Worm (Caenorhabditis elegans): ENCODE measurements around the gene F44E5.17.

F44E5.17 gene

ce11 chrII:11748494-11748893 is at the start of gene F44E5.17, which contains the start of gene gpb-1:
Gene F44E5.17 (minus strand): TSS chrII:11748594.
Gene gpb-1 (minus strand): TSS chrII:11748611.
- TF ChIP-seq flt-1 (GFP tag; IDR thresholded peaks at IDR 0.05) (no peak), tab-1 (GFP tag; IDR thresholded peaks at IDR 0.05) (no peak), ztf-29 (GFP tag; IDR thresholded peaks at IDR 0.05) (no peak), ref-1 (GFP tag; conservative IDR thresholded peaks at IDR 0.05) (no peak), ztf-23 (GFP tag; IDR thresholded peaks at IDR 0.05) (no peak), med-1 (GFP tag; optimal IDR thresholded peaks at IDR 0.05; ENCODE audit: insufficient read depth) (no peak), klf-2 (GFP tag; conservative IDR thresholded peaks at IDR 0.05) (no peak), cog-1 (tag; optimal IDR thresholded peaks at IDR 0.05) (no peak), T22C8.4 (GFP tag; IDR thresholded peaks at IDR 0.05) (no peak)

ce11 chrII:11797194-11797593 is 48.8 kb upstream of the F44E5.17 start:
- TF ChIP-seq klf-2 (GFP tag; conservative IDR thresholded peaks at IDR 0.05) (no peak), ztf-29 (GFP tag; IDR thresholded peaks at IDR 0.05) (no peak), T22C8.4 (GFP tag; IDR thresholded peaks at IDR 0.05) (no peak), tab-1 (GFP tag; IDR thresholded peaks at IDR 0.05) (no peak), med-1 (GFP tag; optimal IDR thresholded peaks at IDR 0.05; ENCODE audit: insufficient read depth) (no peak), ztf-23 (GFP tag; IDR thresholded peaks at IDR 0.05) (no peak), ref-1 (GFP tag; conservative IDR thresholded peaks at IDR 0.05) (no peak), flt-1 (GFP tag; IDR thresholded peaks at IDR 0.05) (no peak), cog-1 (tag; optimal IDR thresholded peaks at IDR 0.05) (no peak)

ce11 chrII:11794392-11794791 is 46.0 kb upstream of the F44E5.17 start:
- TF ChIP-seq med-1 (GFP tag; optimal IDR thresholded peaks at IDR 0.05; ENCODE audit: insufficient read depth) (no peak), ztf-29 (GFP tag; IDR thresholded peaks at IDR 0.05) (no peak), klf-2 (GFP tag; conservative IDR thresholded peaks at IDR 0.05) (no peak), flt-1 (GFP tag; IDR thresholded peaks at IDR 0.05) (no peak), ref-1 (GFP tag; conservative IDR thresholded peaks at IDR 0.05) (no peak), cog-1 (tag; optimal IDR thresholded peaks at IDR 0.05) (no peak), tab-1 (GFP tag; IDR thresholded peaks at IDR 0.05) (no peak), ztf-23 (GFP tag; IDR thresholded peaks at IDR 0.05) (no peak), T22C8.4 (GFP tag; IDR thresholded peaks at IDR 0.05) (no peak)

ce11 chrII:11790458-11790857 is 42.1 kb upstream of the F44E5.17 start, which contains the start of gene F43G6.4:
Gene F43G6.4 (plus strand): TSS chrII:11790758.
- TF ChIP-seq ztf-23 (GFP tag; IDR thresholded peaks at IDR 0.05) = no peak
- no peak for TF ChIP-seq tab-1 (GFP tag; IDR thresholded peaks at IDR 0.05)
- no peak for TF ChIP-seq med-1 (GFP tag; optimal IDR thresholded peaks at IDR 0.05; ENCODE audit: insufficient read depth)
- no peak for TF ChIP-seq T22C8.4 (GFP tag; IDR thresholded peaks at IDR 0.05)
- no peak for TF ChIP-seq ref-1 (GFP tag; conservative IDR thresholded peaks at IDR 0.05)
- TF ChIP-seq ztf-29 (GFP tag; IDR thresholded peaks at IDR 0.05) = no peak
- TF ChIP-seq klf-2 (GFP tag; conservative IDR thresholded peaks at IDR 0.05) = no peak
- TF ChIP-seq cog-1 (tag; optimal IDR thresholded peaks at IDR 0.05) = no peak
- TF ChIP-seq flt-1 (GFP tag; IDR thresholded peaks at IDR 0.05) = no peak

- TF ChIP-seq ref-1 (GFP tag; conservative IDR thresholded peaks at IDR 0.05) (no peak), klf-2 (GFP tag; conservative IDR thresholded peaks at IDR 0.05) (no peak), T22C8.4 (GFP tag; IDR thresholded peaks at IDR 0.05) (no peak), tab-1 (GFP tag; IDR thresholded peaks at IDR 0.05) (no peak), flt-1 (GFP tag; IDR thresholded peaks at IDR 0.05) (no peak), cog-1 (tag; optimal IDR thresholded peaks at IDR 0.05) (no peak), ztf-29 (GFP tag; IDR thresholded peaks at IDR 0.05) (no peak), med-1 (GFP tag; optimal IDR thresholded peaks at IDR 0.05; ENCODE audit: insufficient read depth) (no peak), ztf-23 (GFP tag; IDR thresholded peaks at IDR 0.05) (no peak)
Measured at ce11 chrII:11788025-11788424, 39.6 kb upstream of the F44E5.17 start.

- TF ChIP-seq ref-1 (GFP tag; conservative IDR thresholded peaks at IDR 0.05) (no peak), klf-2 (GFP tag; conservative IDR thresholded peaks at IDR 0.05) (no peak), flt-1 (GFP tag; IDR thresholded peaks at IDR 0.05) (no peak), T22C8.4 (GFP tag; IDR thresholded peaks at IDR 0.05) (no peak), ztf-29 (GFP tag; IDR thresholded peaks at IDR 0.05) (no peak), tab-1 (GFP tag; IDR thresholded peaks at IDR 0.05) (no peak), ztf-23 (GFP tag; IDR thresholded peaks at IDR 0.05) (no peak), med-1 (GFP tag; optimal IDR thresholded peaks at IDR 0.05; ENCODE audit: insufficient read depth) (no peak), cog-1 (tag; optimal IDR thresholded peaks at IDR 0.05) (no peak)
Measured at ce11 chrII:11782493-11782892, 34.1 kb upstream of the F44E5.17 start, which contains the start of gene F43G6.16. Gene F43G6.16 (minus strand): TSS chrII:11782633.

- TF ChIP-seq flt-1 (GFP tag; IDR thresholded peaks at IDR 0.05) (no peak), tab-1 (GFP tag; IDR thresholded peaks at IDR 0.05) (no peak), ref-1 (GFP tag; conservative IDR thresholded peaks at IDR 0.05) (no peak), ztf-29 (GFP tag; IDR thresholded peaks at IDR 0.05) (no peak), klf-2 (GFP tag; conservative IDR thresholded peaks at IDR 0.05) (no peak), med-1 (GFP tag; optimal IDR thresholded peaks at IDR 0.05; ENCODE audit: insufficient read depth) (no peak), T22C8.4 (GFP tag; IDR thresholded peaks at IDR 0.05) (no peak), ztf-23 (GFP tag; IDR thresholded peaks at IDR 0.05) (no peak), cog-1 (tag; optimal IDR thresholded peaks at IDR 0.05) (no peak)
Measured at ce11 chrII:11777893-11778480, 29.6 kb upstream of the F44E5.17 start, which contains the start of the genes patr-1 and dna-2. Gene patr-1 (minus strand): TSS chrII:11777943. Gene dna-2 (plus strand): TSS chrII:11778430.

- no peak for TF ChIP-seq tab-1 (GFP tag; IDR thresholded peaks at IDR 0.05)
- TF ChIP-seq klf-2 (GFP tag; conservative IDR thresholded peaks at IDR 0.05) = no peak
- no peak for TF ChIP-seq ztf-23 (GFP tag; IDR thresholded peaks at IDR 0.05)
- TF ChIP-seq ref-1 (GFP tag; conservative IDR thresholded peaks at IDR 0.05) = no peak
- no peak for TF ChIP-seq cog-1 (tag; optimal IDR thresholded peaks at IDR 0.05)
- no peak for TF ChIP-seq ztf-29 (GFP tag; IDR thresholded peaks at IDR 0.05)
Measured at ce11 chrII:11774218-11774617, 25.8 kb upstream of the F44E5.17 start, which contains the start of gene F44E5.1. Gene F44E5.1 (minus strand): TSS chrII:11774559.

- no peak for TF ChIP-seq T22C8.4 (GFP tag; IDR thresholded peaks at IDR 0.05)
- TF ChIP-seq cog-1 (tag; optimal IDR thresholded peaks at IDR 0.05) = no peak
- TF ChIP-seq tab-1 (GFP tag; IDR thresholded peaks at IDR 0.05) = no peak
- TF ChIP-seq ztf-23 (GFP tag; IDR thresholded peaks at IDR 0.05) = no peak
- TF ChIP-seq med-1 (GFP tag; optimal IDR thresholded peaks at IDR 0.05; ENCODE audit: insufficient read depth) = no peak
- TF ChIP-seq ztf-29 (GFP tag; IDR thresholded peaks at IDR 0.05) = no peak
- no peak for TF ChIP-seq ref-1 (GFP tag; conservative IDR thresholded peaks at IDR 0.05)
- TF ChIP-seq klf-2 (GFP tag; conservative IDR thresholded peaks at IDR 0.05) = no peak
- no peak for TF ChIP-seq flt-1 (GFP tag; IDR thresholded peaks at IDR 0.05)
Measured at ce11 chrII:11772364-11772763, 24.0 kb upstream of the F44E5.17 start, which contains the start of gene F44E5.15. Gene F44E5.15 (plus strand): TSS chrII:11772664.
